Worm (Caenorhabditis elegans) whole organism, L4 larva: Measurements from ENCODE around the gene dmsr-10.
A peak's percentile ranks its signal among the peaks of the same experiment; 100 is the strongest.

Source experiments
- Y75B8A.6 ChIP-seq: fragments of 200-800 bp; sonication (Bioruptor generic); IDR thresholded peaks from 2 replicates; pipeline ENCODE4 v1.3.6; 2022; ENCODE audit warnings: missing genetic modification reagents, missing genetic modification characterization, missing compliant biosample characterization
- ama-1 ChIP-seq: fragments of 150-350 bp; optimal IDR thresholded peaks from 2 replicates; lab custom pipeline; 2014; ENCODE audit warnings: inconsistent platforms, mixed read lengths
- cey-2 ChIP-seq: sonication (generic microtip); optimal IDR thresholded peaks from 3 replicates; lab custom pipeline; 2017; ENCODE audit warnings: missing genetic modification characterization, mild to moderate bottlenecking, missing compliant biosample characterization, antibody characterized with exemption, borderline replicate concordance; ENCODE audit not compliant: insufficient read depth
- ctbp-1 ChIP-seq: fragments of 200-800 bp; sonication (Bioruptor generic); IDR thresholded peaks from 2 replicates; pipeline ENCODE4 v1.3.6; 2022; ENCODE audit warnings: missing genetic modification reagents, missing genetic modification characterization, missing compliant biosample characterization
- hlh-11 ChIP-seq: fragments of 200-800 bp; sonication (Bioruptor generic); optimal IDR thresholded peaks from 2 replicates; lab custom pipeline; 2018; ENCODE audit warnings: mild to moderate bottlenecking, missing genetic modification characterization, missing compliant biosample characterization
- lin-15B ChIP-seq: fragments of 150-350 bp; sonication (generic microtip); optimal IDR thresholded peaks from 3 replicates; lab custom pipeline; 2014; ENCODE audit warnings: missing biosample characterization, missing genetic modification characterization
- lin-29 ChIP-seq: fragments of 200-800 bp; sonication (Bioruptor generic); IDR thresholded peaks from 2 replicates; pipeline ENCODE4 v1.3.6; 2022; ENCODE audit warnings: missing genetic modification reagents, missing genetic modification characterization, missing compliant biosample characterization
- mdl-1 ChIP-seq, 2 experiments: fragments of 150-350 bp in 1 of 2; sonication (generic microtip) in 1 of 2; optimal IDR thresholded peaks; 2 replicates each; lab custom pipeline; 2014 to 2017; ENCODE audit warnings: missing biosample characterization in 2 of 2, missing genetic modification characterization in 2 of 2
- nhr-76 ChIP-seq: fragments of 150-350 bp; optimal IDR thresholded peaks from 2 replicates; lab custom pipeline; 2014; ENCODE audit warnings: missing biosample characterization, missing genetic modification characterization
- ztf-11 ChIP-seq: fragments of 150-350 bp; optimal IDR thresholded peaks from 2 replicates; lab custom pipeline; 2014; ENCODE audit warnings: missing biosample characterization, missing genetic modification characterization

- TF ChIP-seq Y75B8A.6 (no peak), mdl-1 (tag; optimal IDR thresholded peaks at IDR 0.05; lab: Kevin White, UChicago) (no peak), lin-15B (tag; lab: Kevin White, UChicago) (no peak), ctbp-1 (GFP tag; lab: Robert Waterston, UW) (no peak), ztf-11 (no peak), ama-1 (lab: Kevin White, UChicago) (no peak), hlh-11 (tag; lab: Kevin White, UChicago) (peak; percentile 42), nhr-76 (tag; lab: Kevin White, UChicago) (no peak), cey-2 (no peak), lin-29 (GFP tag; lab: Robert Waterston, UW) (no peak)
Measured at ce11 chrV:6768452-6768929, 33.3 kb downstream of the dmsr-10 start, which contains the start of the genes T25F10.1 and clik-1.
